Worm (Caenorhabditis elegans) whole organism, L2 larva: ENCODE measurements around the gene glb-30.

Source experiments
- R02D3.7 ChIP-seq: fragments of 150-350 bp; optimal IDR thresholded peaks from 2 replicates; lab custom pipeline; 2014; ENCODE audit warnings: missing biosample characterization, missing genetic modification characterization
- ceh-16 ChIP-seq: fragments of 150-350 bp; optimal IDR thresholded peaks from 2 replicates; lab custom pipeline; 2014; ENCODE audit warnings: missing biosample characterization, missing genetic modification characterization
- elt-3 ChIP-seq: sonication (generic microtip); optimal IDR thresholded peaks from 2 replicates; lab custom pipeline; 2017; ENCODE audit warnings: missing biosample characterization, missing genetic modification characterization
- fos-1 ChIP-seq: fragments of 150-350 bp; optimal IDR thresholded peaks from 2 replicates; lab custom pipeline; 2014; ENCODE audit warnings: missing biosample characterization, missing genetic modification characterization
- nhr-237 ChIP-seq: fragments of 150-350 bp; optimal IDR thresholded peaks from 2 replicates; lab custom pipeline; 2014; ENCODE audit warnings: missing biosample characterization, missing genetic modification characterization
- nhr-6 ChIP-seq: fragments of 150-350 bp; optimal IDR thresholded peaks from 2 replicates; lab custom pipeline; 2014; ENCODE audit warnings: missing biosample characterization, missing genetic modification characterization
- unc-62 ChIP-seq: fragments of 150-350 bp; optimal IDR thresholded peaks from 2 replicates; lab custom pipeline; 2014; ENCODE audit warnings: missing biosample characterization, missing genetic modification reagents, missing genetic modification characterization

ce11 chrIII:1622329-1622728 is 46.1 kb downstream of the glb-30 start:
- no peak for TF ChIP-seq nhr-6
- TF ChIP-seq unc-62 (GFP tag; lab: Kevin White, UChicago), result no peak
- no peak for TF ChIP-seq ceh-16 (tag; lab: Kevin White, UChicago)
- TF ChIP-seq R02D3.7 (tag; lab: Kevin White, UChicago), result no peak
- TF ChIP-seq elt-3 (tag; lab: Kevin White, UChicago), result no peak
- no peak for TF ChIP-seq nhr-237 (tag; lab: Kevin White, UChicago)
- TF ChIP-seq fos-1 (tag; lab: Kevin White, UChicago), result peak; percentile 45
